Fruit fly (Drosophila melanogaster) whole organism, wandering third instar larva: Measurements from ENCODE around the gene Hsp70Ba.

Source experiments
- CG9705 ChIP-seq: fragments of 200-800 bp; sonication (Bioruptor generic); optimal IDR thresholded peaks from 2 replicates; lab custom pipeline; 2018; ENCODE audit warnings: missing biosample characterization, mild to moderate bottlenecking, missing genetic modification characterization
- CrebA ChIP-seq: fragments of 200-800 bp; sonication (Bioruptor generic); optimal IDR thresholded peaks from 2 replicates; lab custom pipeline; 2016; ENCODE audit warnings: missing biosample characterization, mild to moderate bottlenecking, missing genetic modification characterization, borderline replicate concordance
- Dif ChIP-seq: fragments of 200-275, 200-300 bp; sonication (Bioruptor generic); optimal IDR thresholded peaks from 2 replicates; lab custom pipeline; 2018; ENCODE audit warnings: missing biosample characterization, missing genetic modification characterization; ENCODE audit not compliant: partially characterized antibody
- Hr78 ChIP-seq: fragments of >200 bp; optimal IDR thresholded peaks from 2 replicates; lab custom pipeline; 2017; ENCODE audit warnings: missing biosample characterization, missing genetic modification characterization
- Hr83 ChIP-seq: fragments of 200-300 bp; sonication (Bioruptor generic); optimal IDR thresholded peaks from 2 replicates; lab custom pipeline; 2016; ENCODE audit warnings: missing biosample characterization, mild to moderate bottlenecking, missing genetic modification characterization, moderate library complexity; ENCODE audit not compliant: poor library complexity, severe bottlenecking
- Jra ChIP-seq: sonication (Bioruptor generic); optimal IDR thresholded peaks from 2 replicates; lab custom pipeline; 2016; ENCODE audit warnings: missing biosample characterization, missing genetic modification characterization
- Mio ChIP-seq: sonication (Bioruptor generic); optimal IDR thresholded peaks from 2 replicates; lab custom pipeline; 2016; ENCODE audit warnings: missing biosample characterization, missing genetic modification characterization
- Myc ChIP-seq: fragments of >200 bp; optimal IDR thresholded peaks from 2 replicates; lab custom pipeline; 2017
- OdsH ChIP-seq: fragments of 200-800 bp; sonication (Bioruptor generic); optimal IDR thresholded peaks from 2 replicates; lab custom pipeline; 2016; ENCODE audit warnings: missing biosample characterization, mild to moderate bottlenecking, missing genetic modification characterization
- dsf ChIP-seq: sonication (Bioruptor generic); optimal IDR thresholded peaks from 2 replicates; lab custom pipeline; 2016; ENCODE audit warnings: missing biosample characterization, missing genetic modification characterization, borderline replicate concordance
- h ChIP-seq: fragments of 200-800 bp; sonication (Bioruptor generic); optimal IDR thresholded peaks from 3 replicates; lab custom pipeline; 2016; ENCODE audit warnings: missing biosample characterization, mild to moderate bottlenecking, missing genetic modification characterization
- pan ChIP-seq: fragments of >200 bp; optimal IDR thresholded peaks from 2 replicates; lab custom pipeline; 2017
- sv ChIP-seq: fragments of 200-800 bp; sonication (Bioruptor generic); optimal IDR thresholded peaks from 3 replicates; lab custom pipeline; 2016; ENCODE audit warnings: missing biosample characterization, missing genetic modification characterization
- usp ChIP-seq: fragments of >200 bp; optimal IDR thresholded peaks from 2 replicates; lab custom pipeline; 2017; ENCODE audit warnings: missing biosample characterization, missing genetic modification characterization

dm6 chr3R:12448344-12448743 is 19.2 kb downstream of the Hsp70Ba start:
- TF ChIP-seq Mio (GFP tag; lab: Kevin White, UChicago) (no peak), Hr83 (GFP tag; lab: Kevin White, UChicago) (no peak), Dif (GFP tag; lab: Kevin White, UChicago) (no peak), h (no peak), usp (no peak), Myc (no peak), CG9705 (no peak), CrebA (no peak), dsf (no peak), OdsH (GFP tag; lab: Kevin White, UChicago) (no peak), Hr78 (no peak), sv (no peak), Jra (no peak), pan (lab: Kevin White, UChicago) (no peak)
